Worm (Caenorhabditis elegans) whole organism, young adult: ENCODE results near the gene atf-4.
A peak's percentile ranks its signal among the peaks of the same experiment; 100 is the strongest.

ENCODE experiments used
- B0336.3 ChIP-seq: fragments of 200-800 bp; sonication (Bioruptor generic); IDR thresholded peaks from 2 replicates; pipeline ENCODE4 v1.3.6; 2022; ENCODE audit warnings: missing genetic modification characterization, missing compliant biosample characterization
- D2030.7 ChIP-seq: fragments of 200-800 bp; sonication (Bioruptor generic); IDR thresholded peaks from 2 replicates; pipeline ENCODE4 v1.3.6; 2022; ENCODE audit warnings: missing genetic modification reagents, missing genetic modification characterization, missing compliant biosample characterization
- F10E7.11 ChIP-seq: sonication (generic microtip); optimal IDR thresholded peaks from 2 replicates; lab custom pipeline; 2017; ENCODE audit warnings: mild to moderate bottlenecking, missing genetic modification characterization, moderate library complexity, missing compliant biosample characterization
- F22D6.2 ChIP-seq: sonication (generic microtip); optimal IDR thresholded peaks from 2 replicates; lab custom pipeline; 2016; ENCODE audit warnings: mild to moderate bottlenecking, missing genetic modification characterization, missing compliant biosample characterization
- F52B5.7 ChIP-seq: sonication (generic microtip); optimal IDR thresholded peaks from 2 replicates; lab custom pipeline; 2016; ENCODE audit warnings: mild to moderate bottlenecking, missing genetic modification characterization, missing compliant biosample characterization
- K11D2.4 ChIP-seq: fragments of 200-800 bp; sonication (Bioruptor generic); IDR thresholded peaks from 2 replicates; pipeline ENCODE4 v1.3.6; 2022; ENCODE audit warnings: missing genetic modification reagents, missing genetic modification characterization, missing compliant biosample characterization
- K12H6.12 ChIP-seq: fragments of 200-800 bp; sonication (Bioruptor generic); optimal IDR thresholded peaks from 2 replicates; lab custom pipeline; 2018; ENCODE audit warnings: mild to moderate bottlenecking, missing genetic modification characterization, missing compliant biosample characterization
- Y53G8AR.9 ChIP-seq: fragments of 200-800 bp; sonication (Bioruptor generic); conservative IDR thresholded peaks from 2 replicates; pipeline ENCODE4 v1.3.6; 2022; ENCODE audit warnings: missing genetic modification reagents, missing genetic modification characterization, missing compliant biosample characterization
- Y56A3A.18 ChIP-seq: fragments of 200-800 bp; sonication (Bioruptor generic); IDR thresholded peaks from 2 replicates; pipeline ENCODE4 v1.3.6; 2022; ENCODE audit warnings: missing genetic modification reagents, missing genetic modification characterization, missing compliant biosample characterization
- Y79H2A.3 ChIP-seq: fragments of 200-800 bp; sonication (Bioruptor generic); conservative IDR thresholded peaks from 2 replicates; pipeline ENCODE4 v1.3.6; 2022; ENCODE audit warnings: missing genetic modification reagents, missing genetic modification characterization, missing compliant biosample characterization
- Y95B8A.8 ChIP-seq: fragments of 200-800 bp; sonication (Bioruptor generic); IDR thresholded peaks from 2 replicates; pipeline ENCODE4 v1.3.6; 2022; ENCODE audit warnings: missing genetic modification reagents, missing genetic modification characterization, missing compliant biosample characterization
- ama-1 ChIP-seq, 3 experiments: fragments of 150-350 bp in 1 of 3; sonication (generic microtip) in 2 of 3; optimal IDR thresholded peaks; 2 replicates each; lab custom pipeline; 2014 to 2018; ENCODE audit warnings: missing biosample characterization in 2 of 3, missing genetic modification characterization in 2 of 3, missing genetic modification reagents in 2 of 3
- atf-7 ChIP-seq: sonication (generic microtip); optimal IDR thresholded peaks from 2 replicates; lab custom pipeline; 2017; ENCODE audit warnings: mild to moderate bottlenecking, missing genetic modification characterization, missing compliant biosample characterization
- athp-1 ChIP-seq: sonication (generic microtip); optimal IDR thresholded peaks from 2 replicates; lab custom pipeline; 2017; ENCODE audit warnings: mild to moderate bottlenecking, missing genetic modification characterization, missing compliant biosample characterization
- ceh-40 ChIP-seq: fragments of 200-800 bp; sonication (Bioruptor generic); IDR thresholded peaks from 2 replicates; pipeline ENCODE4 v1.3.6; 2022; ENCODE audit warnings: missing genetic modification characterization, missing compliant biosample characterization
- dox-1 ChIP-seq: fragments of 200-800 bp; sonication (Bioruptor generic); IDR thresholded peaks from 2 replicates; pipeline ENCODE4 v1.3.6; 2022; ENCODE audit warnings: missing genetic modification reagents, missing genetic modification characterization, missing compliant biosample characterization
- hlh-12 ChIP-seq: sonication (generic microtip); optimal IDR thresholded peaks from 2 replicates; lab custom pipeline; 2016; ENCODE audit warnings: missing genetic modification characterization, missing compliant biosample characterization
- hmg-1.2 ChIP-seq: fragments of 200-800 bp; sonication (Bioruptor generic); IDR thresholded peaks from 2 replicates; pipeline ENCODE4 v1.3.6; 2022; ENCODE audit warnings: missing genetic modification reagents, missing genetic modification characterization, missing compliant biosample characterization
- hrde-1 ChIP-seq: sonication (generic microtip); optimal IDR thresholded peaks from 2 replicates; lab custom pipeline; 2016; ENCODE audit warnings: missing genetic modification characterization, mild to moderate bottlenecking, missing compliant biosample characterization, moderate library complexity, missing genotype, missing genetic modification reagents, borderline replicate concordance
- hsf-1 ChIP-seq: fragments of 200-800 bp; sonication (Bioruptor generic); IDR thresholded peaks from 2 replicates; pipeline ENCODE4 v1.3.6; 2022; ENCODE audit warnings: missing genetic modification reagents, missing genetic modification characterization, missing compliant biosample characterization
- let-526 ChIP-seq: fragments of 200-800 bp; sonication (Bioruptor generic); IDR thresholded peaks from 2 replicates; pipeline ENCODE4 v1.3.6; 2022; ENCODE audit warnings: missing genetic modification reagents, missing genetic modification characterization, missing compliant biosample characterization
- lsl-1 ChIP-seq: fragments of 200-800 bp; sonication (Bioruptor generic); optimal IDR thresholded peaks from 2 replicates; lab custom pipeline; 2018; ENCODE audit warnings: mild to moderate bottlenecking, missing genetic modification characterization, moderate library complexity, missing compliant biosample characterization
- lsy-27 ChIP-seq: sonication (generic microtip); optimal IDR thresholded peaks from 2 replicates; lab custom pipeline; 2017; ENCODE audit warnings: missing genetic modification characterization, mild to moderate bottlenecking, missing compliant biosample characterization, antibody characterized with exemption, missing genotype, borderline replicate concordance; ENCODE audit not compliant: insufficient read depth
- madf-10 ChIP-seq: sonication (generic microtip); optimal IDR thresholded peaks from 2 replicates; lab custom pipeline; 2016; ENCODE audit warnings: mild to moderate bottlenecking, missing genetic modification characterization, missing compliant biosample characterization
- mes-4 ChIP-seq: sonication (generic microtip); optimal IDR thresholded peaks from 2 replicates; lab custom pipeline; 2016; ENCODE audit warnings: missing genotype, missing genetic modification characterization, missing compliant biosample characterization
- nfyb-1 ChIP-seq: fragments of 200-800 bp; sonication (Bioruptor generic); IDR thresholded peaks from 2 replicates; pipeline ENCODE4 v1.3.6; 2022; ENCODE audit warnings: missing genetic modification reagents, missing genetic modification characterization, missing compliant biosample characterization
- nhr-120 ChIP-seq: fragments of 200-800 bp; sonication (Bioruptor generic); IDR thresholded peaks from 2 replicates; pipeline ENCODE4 v1.3.6; 2022; ENCODE audit warnings: missing genetic modification characterization, missing compliant biosample characterization
- nhr-27 ChIP-seq: fragments of 200-800 bp; sonication (Bioruptor generic); optimal IDR thresholded peaks from 2 replicates; lab custom pipeline; 2018; ENCODE audit warnings: mild to moderate bottlenecking, missing genetic modification characterization, moderate library complexity, missing compliant biosample characterization
- nhr-80 ChIP-seq: sonication (generic microtip); optimal IDR thresholded peaks from 2 replicates; lab custom pipeline; 2016; ENCODE audit warnings: missing genetic modification characterization, missing compliant biosample characterization
- nhr-90 ChIP-seq: sonication (generic microtip); optimal IDR thresholded peaks from 2 replicates; lab custom pipeline; 2016; ENCODE audit warnings: missing genotype, mild to moderate bottlenecking, missing genetic modification characterization, missing compliant biosample characterization
- repo-1 ChIP-seq: sonication (generic microtip); optimal IDR thresholded peaks from 2 replicates; lab custom pipeline; 2017; ENCODE audit warnings: mild to moderate bottlenecking, missing genetic modification characterization, missing compliant biosample characterization
- sdz-38 ChIP-seq: sonication (generic microtip); optimal IDR thresholded peaks from 2 replicates; lab custom pipeline; 2016; ENCODE audit warnings: missing genotype, missing genetic modification characterization, missing compliant biosample characterization
- snpc-3.4 ChIP-seq: sonication (generic microtip); optimal IDR thresholded peaks from 2 replicates; lab custom pipeline; 2017; ENCODE audit warnings: missing genetic modification characterization, mild to moderate bottlenecking, missing compliant biosample characterization, antibody characterized with exemption, moderate library complexity, missing genotype, missing genetic modification reagents
- snpc-4 ChIP-seq, 5 experiments: fragments of 150-350 bp in 1 of 5; sonication (generic microtip) in 4 of 5; optimal IDR thresholded peaks; 2 replicates each; lab custom pipeline; 2014 to 2018; ENCODE audit warnings: missing genetic modification characterization in 5 of 5, missing biosample characterization in 3 of 5, antibody characterized with exemption in 2 of 5, mild to moderate bottlenecking in 2 of 5, missing compliant biosample characterization in 2 of 5, missing genotype in 2 of 5, moderate library complexity in 2 of 5, missing genetic modification reagents in 1 of 5
- tbp1 ChIP-seq: fragments of 200-800 bp; sonication (Bioruptor generic); optimal IDR thresholded peaks from 2 replicates; lab custom pipeline; 2018; ENCODE audit warnings: mild to moderate bottlenecking, missing genetic modification characterization, missing compliant biosample characterization
- unc-62 ChIP-seq: fragments of 150-350 bp; optimal IDR thresholded peaks from 2 replicates; lab custom pipeline; 2014; ENCODE audit warnings: missing biosample characterization, missing genetic modification reagents, missing genetic modification characterization
- zim-3 ChIP-seq: sonication (generic microtip); optimal IDR thresholded peaks from 2 replicates; lab custom pipeline; 2017; ENCODE audit warnings: mild to moderate bottlenecking, missing genetic modification characterization, moderate library complexity, missing compliant biosample characterization
- ztf-18 ChIP-seq: sonication (generic microtip); optimal IDR thresholded peaks from 2 replicates; lab custom pipeline; 2016; ENCODE audit warnings: missing genotype, mild to moderate bottlenecking, missing genetic modification characterization, missing compliant biosample characterization
- ztf-26 ChIP-seq: sonication (generic microtip); optimal IDR thresholded peaks from 2 replicates; lab custom pipeline; 2017; ENCODE audit warnings: missing genetic modification characterization, missing compliant biosample characterization
- ztf-3 ChIP-seq: fragments of 200-800 bp; sonication (Bioruptor generic); optimal IDR thresholded peaks from 2 replicates; lab custom pipeline; 2018; ENCODE audit warnings: mild to moderate bottlenecking, missing genetic modification characterization, missing compliant biosample characterization

Gene atf-4

ce11 chrX:14808796-14809195 is 1.8 kb downstream of the atf-4 start:
- TF ChIP-seq F52B5.7 (tag; lab: Kevin White, UChicago) (no peak), hsf-1 (no peak), Y79H2A.3 (GFP tag; lab: Robert Waterston, UW) (no peak), nhr-80 (tag; lab: Kevin White, UChicago) (no peak), hmg-1.2 (no peak), Y95B8A.8 (GFP tag; lab: Robert Waterston, UW) (no peak), ztf-3 (GFP tag; lab: Kevin White, UChicago) (no peak), tbp1 (no peak), hlh-12 (tag; lab: Kevin White, UChicago) (no peak), repo-1 (tag; lab: Kevin White, UChicago) (peak; percentile 59), hrde-1 (tag; lab: Kevin White, UChicago) (no peak), mes-4 (no peak), Y53G8AR.9 (GFP tag; lab: Robert Waterston, UW) (peak; percentile 49; the same call in 1 of the 2 replicates), ama-1 (optimal IDR thresholded peaks at IDR 0.05; lab: Kevin White, UChicago) (peak; percentile 58), ama-1 (GFP tag; optimal IDR thresholded peaks at IDR 0.05; lab: Kevin White, UChicago) (no peak), F10E7.11 (tag; lab: Kevin White, UChicago) (no peak), unc-62 (GFP tag; lab: Kevin White, UChicago) (no peak), zim-3 (tag; lab: Kevin White, UChicago) (peak; percentile 59), lsy-27 (tag; lab: Kevin White, UChicago) (no peak), D2030.7 (no peak), athp-1 (tag; lab: Kevin White, UChicago) (no peak), atf-7 (tag; lab: Kevin White, UChicago) (no peak), nhr-90 (tag; lab: Kevin White, UChicago) (no peak), nhr-120 (GFP tag; lab: Robert Waterston, UW) (no peak), ceh-40 (GFP tag; lab: Robert Waterston, UW) (no peak), K11D2.4 (GFP tag; lab: Robert Waterston, UW) (no peak), sdz-38 (tag; lab: Kevin White, UChicago) (no peak), ztf-26 (tag; lab: Kevin White, UChicago) (no peak), Y56A3A.18 (GFP tag; lab: Robert Waterston, UW) (0 out of 2 replicates have a peak, but pooled peaks have one; percentile 75), snpc-3.4 (tag; lab: Kevin White, UChicago) (no peak), ztf-18 (tag; lab: Kevin White, UChicago) (no peak), let-526 (GFP tag; lab: Robert Waterston, UW) (no peak), dox-1 (GFP tag; lab: Robert Waterston, UW) (no peak), lsl-1 (no peak), nfyb-1 (0 out of 2 replicates have a peak, but pooled peaks have one; percentile 47), F22D6.2 (tag; lab: Kevin White, UChicago) (no peak), K12H6.12 (tag; lab: Kevin White, UChicago) (no peak), nhr-27 (peak; percentile 23), madf-10 (no peak), B0336.3 (GFP tag; lab: Robert Waterston, UW) (0 out of 2 replicates have a peak, but pooled peaks have one; percentile 43)

DNA sequence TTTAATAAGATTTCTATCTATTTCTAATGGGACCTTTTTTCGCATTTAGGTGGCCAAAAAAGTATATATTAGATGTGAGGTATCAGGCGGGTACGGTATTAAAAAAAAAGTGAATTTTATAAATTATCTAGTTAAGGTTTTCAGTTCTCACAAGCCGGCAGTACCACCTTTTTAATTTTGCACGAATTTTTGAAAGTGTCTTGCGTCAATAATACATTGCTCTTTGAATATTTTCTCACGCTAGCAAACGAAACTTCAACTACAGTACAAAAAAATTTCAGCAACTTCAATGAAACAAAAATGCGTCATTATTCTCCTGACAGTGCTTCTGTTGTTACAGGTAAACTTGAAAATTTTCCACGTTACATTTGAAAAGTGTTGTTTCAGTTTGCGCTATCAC is 3.7 kb downstream of the atf-4 start, which contains the start of gene F42D1.4:
F42D1.4 (plus strand) TSS at position 301 of the 400 bp plus-strand sequence.
- TF ChIP-seq F52B5.7 (tag; lab: Kevin White, UChicago) (no peak), snpc-4 (GFP tag; optimal IDR thresholded peaks at IDR 0.05; lab: Kevin White, UChicago) (no peak), snpc-4 (tag; optimal IDR thresholded peaks at IDR 0.05; lab: Kevin White, UChicago) (no peak), madf-10 (no peak)
